Fruit fly (Drosophila melanogaster): ENCODE data around the gene CG12605.

DNA sequence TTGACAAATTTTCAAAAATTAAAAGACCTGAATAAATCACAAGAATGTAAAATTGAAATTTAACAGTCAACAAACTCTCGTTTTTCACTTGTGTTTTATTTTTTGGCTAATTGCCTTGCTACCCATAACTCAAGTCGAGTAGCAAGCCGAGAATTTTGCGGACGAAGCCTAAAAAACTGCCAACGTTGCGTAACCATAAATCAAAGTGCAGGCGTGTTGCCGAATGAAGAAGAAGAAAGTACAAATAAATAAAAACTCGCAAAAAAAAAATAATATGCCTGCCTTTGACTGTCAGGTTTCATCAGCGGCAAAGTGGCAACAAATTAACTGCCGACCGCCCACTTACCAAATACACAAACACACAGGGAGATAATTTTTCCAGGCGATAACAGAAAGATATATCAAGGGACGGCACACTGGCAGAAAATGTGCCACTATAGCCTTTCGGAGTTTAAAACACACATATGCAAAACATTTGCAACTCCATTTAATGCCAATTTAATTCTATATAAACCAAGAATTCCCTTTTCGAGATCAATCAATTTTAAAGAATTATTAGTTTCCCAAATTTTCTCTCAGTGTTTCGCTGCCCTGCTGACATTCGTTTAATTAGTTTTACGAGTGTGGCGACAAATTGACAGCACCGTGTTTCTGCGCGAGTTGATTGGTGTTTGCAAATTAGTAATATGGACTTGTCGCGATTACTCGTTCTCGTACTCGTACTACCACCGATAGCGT is 36.2 kb downstream of the CG12605 start:
- TF ChIP-seq CG13204 (GFP tag; optimal IDR thresholded peaks at IDR 0.05): no peak
- peak; percentile 75 for TF ChIP-seq CG8159 (tag; optimal IDR thresholded peaks at IDR 0.05)
- peak; percentile 74 for TF ChIP-seq Ets98B (GFP tag; IDR thresholded peaks at IDR 0.05)
- peak; percentile 54 for TF ChIP-seq CG34367 (tag; optimal IDR thresholded peaks at IDR 0.05)
- peak; percentile 77 for TF ChIP-seq CG15710 (tag; optimal IDR thresholded peaks at IDR 0.05)
- peak; percentile 43; the same call in 1 of the 2 replicates for TF ChIP-seq CG10348 (GFP tag; IDR thresholded peaks at IDR 0.05)
- TF ChIP-seq rn (GFP tag; IDR thresholded peaks at IDR 0.05): no peak
- TF ChIP-seq CG12605 (GFP tag; IDR thresholded peaks at IDR 0.05): peak; percentile 82
- TF ChIP-seq fd96Ca (GFP tag; IDR thresholded peaks at IDR 0.05): peak; percentile 75
- peak; percentile 30; the same call in 1 of the 2 replicates for TF ChIP-seq CG32121 (GFP tag; IDR thresholded peaks at IDR 0.05)
- peak; percentile 29 for TF ChIP-seq CG8301 (tag; optimal IDR thresholded peaks at IDR 0.05)
- peak; percentile 73 for TF ChIP-seq Pif1A (GFP tag; optimal IDR thresholded peaks at IDR 0.05)
- no peak for TF ChIP-seq gl (tag; optimal IDR thresholded peaks at IDR 0.05)

All from whole organism, pupa.